Worm (Caenorhabditis elegans) whole organism, L1 larva: ENCODE measurements around the gene EEED8.12.

ENCODE experiments used
- C16A3.4 ChIP-seq: fragments of 150-350 bp; optimal IDR thresholded peaks from 2 replicates; lab custom pipeline; 2014; ENCODE audit warnings: missing biosample characterization, missing genetic modification characterization
- F16B12.6 ChIP-seq: fragments of 150-350 bp; optimal IDR thresholded peaks from 2 replicates; lab custom pipeline; 2014; ENCODE audit warnings: missing biosample characterization, missing genetic modification characterization
- Y116A8C.19 ChIP-seq: sonication (generic microtip); optimal IDR thresholded peaks from 2 replicates; lab custom pipeline; 2016; ENCODE audit warnings: missing compliant biosample characterization, missing genetic modification characterization, borderline replicate concordance
- alr-1 ChIP-seq: fragments of 200-800 bp; sonication (Bioruptor generic); optimal IDR thresholded peaks from 2 replicates; lab custom pipeline; 2018; ENCODE audit warnings: borderline replicate concordance, mild to moderate bottlenecking, missing genetic modification characterization, missing compliant biosample characterization
- blmp-1 ChIP-seq: fragments of 150-350 bp; optimal IDR thresholded peaks from 2 replicates; lab custom pipeline; 2014; ENCODE audit warnings: missing biosample characterization, missing genetic modification characterization
- ceh-63 ChIP-seq: fragments of 200-800 bp; sonication (Bioruptor generic); optimal IDR thresholded peaks from 2 replicates; lab custom pipeline; 2018; ENCODE audit warnings: mild to moderate bottlenecking, missing genetic modification characterization, missing compliant biosample characterization
- ceh-8 ChIP-seq: fragments of 200-800 bp; sonication (Bioruptor generic); optimal IDR thresholded peaks from 2 replicates; lab custom pipeline; 2018; ENCODE audit warnings: mild to moderate bottlenecking, missing genetic modification characterization, moderate library complexity, missing compliant biosample characterization
- ceh-82 ChIP-seq, 3 experiments: fragments of 150-350 bp in 1 of 3; sonication (generic microtip) in 2 of 3; optimal IDR thresholded peaks; 2 replicates each; lab custom pipeline; 2014 to 2017; ENCODE audit warnings: missing biosample characterization in 3 of 3, missing genetic modification characterization in 3 of 3
- ceh-90 ChIP-seq: sonication (generic microtip); optimal IDR thresholded peaks from 2 replicates; lab custom pipeline; 2016; ENCODE audit warnings: missing genetic modification characterization, missing compliant biosample characterization
- ces-1 ChIP-seq: fragments of 150-350 bp; optimal IDR thresholded peaks from 2 replicates; lab custom pipeline; 2014; ENCODE audit warnings: missing biosample characterization, missing genetic modification reagents, missing genetic modification characterization
- dpl-1 ChIP-seq, 3 experiments: fragments of 150-350 bp in 2 of 3; sonication (generic microtip) in 1 of 3; optimal IDR thresholded peaks; 2 replicates each; lab custom pipeline; 2014 to 2017; ENCODE audit warnings: missing biosample characterization in 3 of 3, missing genetic modification characterization in 3 of 3, missing genetic modification reagents in 3 of 3
- dsc-1 ChIP-seq: sonication (generic microtip); optimal IDR thresholded peaks from 2 replicates; lab custom pipeline; 2016; ENCODE audit warnings: mild to moderate bottlenecking, missing genetic modification characterization, missing compliant biosample characterization
- efl-1 ChIP-seq, 4 experiments: fragments of 150-350 bp; optimal IDR thresholded peaks in 3 of 4; peaks in 1 of 4; 1 replicate in 1 of 4; 2 replicates in 3 of 4; lab custom pipeline; 2014; ENCODE audit warnings: missing biosample characterization in 2 of 4, missing genetic modification characterization in 2 of 4, missing genetic modification reagents in 2 of 4
- efl-3 ChIP-seq: fragments of 200-800 bp; sonication (Bioruptor generic); optimal IDR thresholded peaks from 2 replicates; lab custom pipeline; 2018; ENCODE audit warnings: mild to moderate bottlenecking, missing genetic modification characterization, missing compliant biosample characterization
- elt-2 ChIP-seq: sonication (generic microtip); optimal IDR thresholded peaks from 2 replicates; lab custom pipeline; 2016; ENCODE audit warnings: missing genetic modification characterization, mild to moderate bottlenecking, inconsistent platforms, missing compliant biosample characterization, missing genetic modification reagents
- elt-3 ChIP-seq, 6 experiments: fragments of 150-350 bp in 1 of 6; sonication (generic microtip); optimal IDR thresholded peaks; 2 replicates each; lab custom pipeline; 2017 to 2018; ENCODE audit warnings: missing biosample characterization in 6 of 6, missing genetic modification characterization in 6 of 6, inconsistent platforms in 1 of 6
- fkh-4 ChIP-seq: sonication (generic microtip); optimal IDR thresholded peaks from 2 replicates; lab custom pipeline; 2016; ENCODE audit warnings: missing compliant biosample characterization, missing genetic modification characterization, borderline replicate concordance
- fkh-8 ChIP-seq: sonication (generic microtip); optimal IDR thresholded peaks from 2 replicates; lab custom pipeline; 2016; ENCODE audit warnings: mild to moderate bottlenecking, missing genetic modification characterization, missing compliant biosample characterization
- hpl-2 ChIP-seq: fragments of 150-350 bp; optimal IDR thresholded peaks from 2 replicates; lab custom pipeline; 2014; ENCODE audit warnings: missing biosample characterization, missing genetic modification reagents, missing genetic modification characterization
- jun-1 ChIP-seq: fragments of 150-350 bp; optimal IDR thresholded peaks from 2 replicates; lab custom pipeline; 2014; ENCODE audit warnings: missing biosample characterization, missing genetic modification reagents, missing genetic modification characterization
- lin-13 ChIP-seq: fragments of 150-350 bp; optimal IDR thresholded peaks from 2 replicates; lab custom pipeline; 2014; ENCODE audit warnings: missing biosample characterization, missing genetic modification reagents, missing genetic modification characterization
- lin-14 ChIP-seq: fragments of 200-800 bp; sonication (Bioruptor generic); optimal IDR thresholded peaks from 2 replicates; lab custom pipeline; 2018; ENCODE audit warnings: mild to moderate bottlenecking, missing genetic modification characterization, moderate library complexity, missing compliant biosample characterization
- lin-35 ChIP-seq, 2 experiments: fragments of 150-350 bp; optimal IDR thresholded peaks; 2 replicates each; lab custom pipeline; 2014; ENCODE audit warnings: missing biosample characterization in 2 of 2, missing genetic modification characterization in 2 of 2, missing genetic modification reagents in 2 of 2
- lin-39 ChIP-seq: fragments of 150-350 bp; optimal IDR thresholded peaks from 2 replicates; lab custom pipeline; 2014; ENCODE audit warnings: missing biosample characterization, missing genetic modification reagents, missing genetic modification characterization
- mab-9 ChIP-seq: fragments of 200-800 bp; sonication (Bioruptor generic); IDR thresholded peaks from 2 replicates; pipeline ENCODE4 v1.3.6; 2022; ENCODE audit warnings: missing genetic modification reagents, missing genetic modification characterization, missing compliant biosample characterization
- mep-1 ChIP-seq: fragments of 150-350 bp; optimal IDR thresholded peaks from 2 replicates; lab custom pipeline; 2014; ENCODE audit warnings: missing biosample characterization, missing genetic modification characterization
- nhr-19 ChIP-seq: fragments of 200-800 bp; sonication (Bioruptor generic); conservative IDR thresholded peaks from 2 replicates; pipeline ENCODE4 v1.3.6; 2022; ENCODE audit warnings: missing genetic modification characterization, missing compliant biosample characterization
- nhr-20 ChIP-seq: sonication (generic microtip); optimal IDR thresholded peaks from 2 replicates; lab custom pipeline; 2016; ENCODE audit warnings: mild to moderate bottlenecking, missing genetic modification characterization, missing compliant biosample characterization
- nhr-28 ChIP-seq: fragments of 150-350 bp; optimal IDR thresholded peaks from 2 replicates; lab custom pipeline; 2014; ENCODE audit warnings: missing biosample characterization, missing genetic modification characterization
- nhr-47 ChIP-seq: sonication (generic microtip); optimal IDR thresholded peaks from 2 replicates; lab custom pipeline; 2016; ENCODE audit warnings: mild to moderate bottlenecking, missing genetic modification characterization, moderate library complexity, missing compliant biosample characterization
- nhr-71 ChIP-seq: sonication (generic microtip); optimal IDR thresholded peaks from 2 replicates; lab custom pipeline; 2016; ENCODE audit warnings: mild to moderate bottlenecking, missing genetic modification characterization, moderate library complexity, missing compliant biosample characterization
- nhr-76 ChIP-seq: sonication (generic microtip); optimal IDR thresholded peaks from 2 replicates; lab custom pipeline; 2017; ENCODE audit warnings: missing biosample characterization, missing genetic modification characterization
- nhr-77 ChIP-seq: fragments of 150-350 bp; optimal IDR thresholded peaks from 2 replicates; lab custom pipeline; 2014; ENCODE audit warnings: missing biosample characterization, missing genetic modification characterization
- nhr-84 ChIP-seq: sonication (generic microtip); optimal IDR thresholded peaks from 2 replicates; lab custom pipeline; 2017; ENCODE audit warnings: missing biosample characterization, missing genetic modification characterization
- nhr-85 ChIP-seq: sonication (generic microtip); peaks from one replicate; lab custom pipeline; 2016; ENCODE audit warnings: missing genetic modification characterization, inconsistent platforms, missing compliant biosample characterization
- nhr-90 ChIP-seq: sonication (generic microtip); optimal IDR thresholded peaks from 2 replicates; lab custom pipeline; 2016; ENCODE audit warnings: mild to moderate bottlenecking, missing genetic modification characterization, missing compliant biosample characterization; ENCODE audit not compliant: poor library complexity
- pqm-1 ChIP-seq: sonication (generic microtip); optimal IDR thresholded peaks from 3 replicates; lab custom pipeline; 2017; ENCODE audit warnings: missing biosample characterization, missing genetic modification characterization
- rnt-1 ChIP-seq: sonication (generic microtip); optimal IDR thresholded peaks from 2 replicates; lab custom pipeline; 2016; ENCODE audit warnings: mild to moderate bottlenecking, missing genetic modification characterization, moderate library complexity, missing compliant biosample characterization
- skn-1 ChIP-seq: fragments of 150-350 bp; optimal IDR thresholded peaks from 2 replicates; lab custom pipeline; 2014; ENCODE audit warnings: missing biosample characterization, missing genetic modification characterization
- snpc-4 ChIP-seq: fragments of 150-350 bp; optimal IDR thresholded peaks from 2 replicates; lab custom pipeline; 2014; ENCODE audit warnings: missing biosample characterization, missing genetic modification characterization
- snu-23 ChIP-seq: sonication (generic microtip); optimal IDR thresholded peaks from 2 replicates; lab custom pipeline; 2016; ENCODE audit warnings: missing genetic modification characterization, missing compliant biosample characterization
- sptf-1 ChIP-seq: fragments of 150-350 bp; optimal IDR thresholded peaks from 2 replicates; lab custom pipeline; 2014; ENCODE audit warnings: missing biosample characterization, missing genetic modification characterization
- sup-37 ChIP-seq: fragments of 200-800 bp; sonication (Bioruptor generic); optimal IDR thresholded peaks from 2 replicates; lab custom pipeline; 2018; ENCODE audit warnings: mild to moderate bottlenecking, missing genetic modification characterization, missing compliant biosample characterization
- tlp-1 ChIP-seq: fragments of 150-350 bp; optimal IDR thresholded peaks from 2 replicates; lab custom pipeline; 2014; ENCODE audit warnings: missing biosample characterization, missing genetic modification characterization
- unc-30 ChIP-seq: sonication (generic microtip); optimal IDR thresholded peaks from 2 replicates; lab custom pipeline; 2017; ENCODE audit warnings: missing biosample characterization, missing genetic modification characterization
- unc-98 ChIP-seq: fragments of 200-800 bp; sonication (Bioruptor generic); IDR thresholded peaks from 2 replicates; pipeline ENCODE4 v1.3.6; 2022; ENCODE audit warnings: missing genetic modification characterization, missing compliant biosample characterization
- xbp-1 ChIP-seq: sonication (generic microtip); optimal IDR thresholded peaks from 2 replicates; lab custom pipeline; 2016; ENCODE audit warnings: missing genetic modification characterization, missing compliant biosample characterization
- zag-1 ChIP-seq: fragments of 150-350 bp; optimal IDR thresholded peaks from 2 replicates; lab custom pipeline; 2014; ENCODE audit warnings: missing biosample characterization, missing genetic modification characterization
- ztf-11 ChIP-seq, 2 experiments: sonication (generic microtip); optimal IDR thresholded peaks; 2 replicates each; lab custom pipeline; 2016 to 2017; ENCODE audit warnings: missing genetic modification characterization in 2 of 2, missing biosample characterization in 1 of 2, missing compliant biosample characterization in 1 of 2

EEED8.12 gene

ce11 chrII:5378239-5378521 is 30.6 kb downstream of the EEED8.12 start:
- TF ChIP-seq F16B12.6 (tag; lab: Kevin White, UChicago) (no peak), pqm-1 (no peak), alr-1 (tag; lab: Kevin White, UChicago) (no peak), lin-13 (GFP tag; lab: Kevin White, UChicago) (no peak), efl-3 (no peak), ceh-82 (tag; optimal IDR thresholded peaks at IDR 0.05; lab: Kevin White, UChicago) (no peak), sptf-1 (tag; lab: Kevin White, UChicago) (no peak), efl-1 (optimal IDR thresholded peaks at IDR 0.05; lab: Kevin White, UChicago) (no peak), efl-1 (GFP tag; optimal IDR thresholded peaks at IDR 0.05 in 1 of 2; lab: Kevin White, UChicago) (no peak), elt-3 (tag; optimal IDR thresholded peaks at IDR 0.05; lab: Kevin White, UChicago) (peak in 1 of 6 experiments; percentile 37), nhr-85 (tag; lab: Kevin White, UChicago) (peak; percentile 80), jun-1 (no peak), snu-23 (GFP tag; lab: Kevin White, UChicago) (peak; percentile 35), rnt-1 (tag; lab: Kevin White, UChicago) (peak; percentile 12), dpl-1 (GFP tag; optimal IDR thresholded peaks at IDR 0.05; lab: Kevin White, UChicago) (peak in 1 of 3 experiments; percentile 16), tlp-1 (tag; lab: Kevin White, UChicago) (no peak), nhr-19 (GFP tag; lab: Robert Waterston, UW) (no peak), nhr-71 (peak; percentile 64), nhr-90 (peak; percentile 25), xbp-1 (tag; lab: Kevin White, UChicago) (peak; percentile 13), ceh-63 (GFP tag; lab: Kevin White, UChicago) (no peak), lin-14 (GFP tag; lab: Kevin White, UChicago) (peak; percentile 17), mab-9 (GFP tag; lab: Robert Waterston, UW) (no peak), ceh-90 (tag; lab: Kevin White, UChicago) (no peak), nhr-84 (tag; lab: Kevin White, UChicago) (no peak), zag-1 (tag; lab: Kevin White, UChicago) (no peak), nhr-76 (tag; lab: Kevin White, UChicago) (no peak), fkh-4 (tag; lab: Kevin White, UChicago) (no peak), nhr-47 (tag; lab: Kevin White, UChicago) (peak; percentile 22), skn-1 (tag; lab: Kevin White, UChicago) (peak; percentile 92), nhr-20 (tag; lab: Kevin White, UChicago) (peak; percentile 60), lin-35 (GFP tag; optimal IDR thresholded peaks at IDR 0.05; lab: Kevin White, UChicago) (peak; percentile 13 to 47)

- TF ChIP-seq Y116A8C.19 (no peak), rnt-1 (tag; lab: Kevin White, UChicago) (no peak), efl-1 (optimal IDR thresholded peaks at IDR 0.05; lab: Kevin White, UChicago) (no peak), efl-1 (GFP tag; optimal IDR thresholded peaks at IDR 0.05 in 1 of 2; lab: Kevin White, UChicago) (peak in 1 of 2 experiments; percentile 40), dpl-1 (GFP tag; optimal IDR thresholded peaks at IDR 0.05; lab: Kevin White, UChicago) (no peak), jun-1 (no peak), dsc-1 (tag; lab: Kevin White, UChicago) (no peak), ceh-63 (GFP tag; lab: Kevin White, UChicago) (no peak), snpc-4 (tag; lab: Kevin White, UChicago) (no peak), elt-2 (tag; lab: Kevin White, UChicago) (no peak), fkh-8 (tag; lab: Kevin White, UChicago) (peak; percentile 18), C16A3.4 (no peak), sup-37 (no peak), nhr-84 (tag; lab: Kevin White, UChicago) (no peak), unc-30 (tag; lab: Kevin White, UChicago) (no peak), hpl-2 (GFP tag; lab: Kevin White, UChicago) (no peak), ceh-82 (tag; optimal IDR thresholded peaks at IDR 0.05; lab: Kevin White, UChicago) (no peak), elt-3 (tag; optimal IDR thresholded peaks at IDR 0.05; lab: Kevin White, UChicago) (no peak), ces-1 (GFP tag; lab: Kevin White, UChicago) (no peak), nhr-28 (no peak), lin-39 (tag; lab: Kevin White, UChicago) (no peak), snu-23 (GFP tag; lab: Kevin White, UChicago) (no peak), blmp-1 (tag; lab: Kevin White, UChicago) (peak; percentile 88), ceh-8 (GFP tag; lab: Kevin White, UChicago) (no peak), mep-1 (tag; lab: Kevin White, UChicago) (no peak), F16B12.6 (tag; lab: Kevin White, UChicago) (no peak), nhr-77 (tag; lab: Kevin White, UChicago) (no peak), ztf-11 (tag; optimal IDR thresholded peaks at IDR 0.05; lab: Kevin White, UChicago) (no peak), unc-98 (GFP tag; lab: Robert Waterston, UW) (no peak)
These were observed 31.2 kb downstream of the EEED8.12 start, which contains the start of gene prdx-2 for ce11 chrII:5377467-5378238. TSS of gene prdx-2 (plus strand) at chrII:5378195.
